Worm (Caenorhabditis elegans): ENCODE measurements around the gene srh-266.

DNA sequence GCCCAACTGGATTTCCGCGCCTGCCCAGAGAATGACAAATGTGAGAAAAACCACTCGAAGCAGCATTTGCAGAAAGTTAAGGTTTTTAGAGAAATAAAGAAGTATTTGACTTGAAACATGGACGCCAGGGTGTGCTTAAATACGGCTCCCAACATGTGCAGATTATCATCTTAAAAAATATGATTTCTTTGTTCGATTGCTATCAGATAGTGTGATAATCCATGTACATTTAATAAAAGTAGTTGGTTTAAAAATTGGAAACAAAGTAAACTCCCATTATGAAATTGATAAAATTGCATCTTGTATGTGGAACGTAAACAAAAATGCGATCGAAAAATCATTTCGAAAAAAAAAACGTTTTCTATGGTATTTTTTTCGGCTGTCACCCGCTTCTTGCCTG lies 37.0 kb upstream of the srh-266 start, which contains the start of gene F48G7.8:
- no peak for TF ChIP-seq ZK546.5 (tag; optimal IDR thresholded peaks at IDR 0.05)
- TF ChIP-seq ztf-11 (tag; optimal IDR thresholded peaks at IDR 0.05): no peak
- no peak for TF ChIP-seq nhr-11 (tag; optimal IDR thresholded peaks at IDR 0.05)
- no peak for TF ChIP-seq nhr-25 (tag; optimal IDR thresholded peaks at IDR 0.05)
- TF ChIP-seq aly-2 (tag; optimal IDR thresholded peaks at IDR 0.05): no peak
- no peak for TF ChIP-seq mab-5 (tag; optimal IDR thresholded peaks at IDR 0.05)
- no peak for TF ChIP-seq lin-13 (GFP tag; optimal IDR thresholded peaks at IDR 0.05)
- no peak for TF ChIP-seq ztf-4 (tag; optimal IDR thresholded peaks at IDR 0.05)
- no peak for TF ChIP-seq sem-4 (tag; optimal IDR thresholded peaks at IDR 0.05)
- TF ChIP-seq ceh-82 (tag; optimal IDR thresholded peaks at IDR 0.05): no peak
- no peak for TF ChIP-seq nhr-77 (tag; optimal IDR thresholded peaks at IDR 0.05)

Data from whole organism, L2 larva.